Fruit fly (Drosophila melanogaster) whole organism, embryonic: ENCODE results near the gene HINT1.
A peak's percentile ranks its signal among the peaks of the same experiment; 100 is the strongest.

Experiments used
- Adf1 ChIP-seq: fragments of 200-800 bp; sonication (Bioruptor generic); IDR thresholded peaks from 2 replicates; pipeline ENCODE4 v1.3.6; 2022; ENCODE audit warnings: missing biosample characterization, missing genetic modification characterization
- Atf6 ChIP-seq: fragments of 200-800 bp; sonication (Bioruptor generic); IDR thresholded peaks from 2 replicates; pipeline ENCODE4 v1.3.6; 2022; ENCODE audit warnings: missing biosample characterization, missing genetic modification characterization
- BtbVII ChIP-seq: fragments of 200-800 bp; sonication (Bioruptor generic); optimal IDR thresholded peaks from 3 replicates; lab custom pipeline; 2017; ENCODE audit warnings: missing biosample characterization, mild to moderate bottlenecking, missing genetic modification characterization
- CG10209 ChIP-seq: fragments of 200-800 bp; sonication (Bioruptor generic); optimal IDR thresholded peaks from 3 replicates; lab custom pipeline; 2017; ENCODE audit warnings: missing biosample characterization, mild to moderate bottlenecking, missing genetic modification characterization, missing genetic modification reagents
- CG11695 ChIP-seq: fragments of 200-800 bp; sonication (Bioruptor generic); IDR thresholded peaks from 3 replicates; pipeline ENCODE4 v1.3.6; 2022; ENCODE audit warnings: missing biosample characterization, missing genetic modification characterization
- CG12659 ChIP-seq: fragments of 200-800 bp; sonication (Bioruptor generic); optimal IDR thresholded peaks from 3 replicates; lab custom pipeline; 2017; ENCODE audit warnings: mild to moderate bottlenecking, missing biosample characterization, missing genetic modification reagents, missing genetic modification characterization
- CG13296 ChIP-seq: fragments of 200-800 bp; sonication (Bioruptor generic); optimal IDR thresholded peaks from 3 replicates; lab custom pipeline; 2018; ENCODE audit warnings: missing biosample characterization, mild to moderate bottlenecking, missing genetic modification characterization
- CG15011 ChIP-seq: fragments of 200-800 bp; sonication (Bioruptor generic); optimal IDR thresholded peaks from 3 replicates; lab custom pipeline; 2018; ENCODE audit warnings: missing biosample characterization, mild to moderate bottlenecking, missing genetic modification characterization
- CG16779 ChIP-seq: fragments of 200-800 bp; sonication (Bioruptor generic); IDR thresholded peaks from 2 replicates; pipeline ENCODE4 v1.3.6; 2022; ENCODE audit warnings: missing biosample characterization, missing genetic modification characterization
- CG18599 ChIP-seq: fragments of 200-800 bp; sonication (Bioruptor generic); optimal IDR thresholded peaks from 3 replicates; lab custom pipeline; 2017; ENCODE audit warnings: missing biosample characterization, missing genetic modification characterization, mild to moderate bottlenecking, moderate library complexity, missing genetic modification reagents
- CG18619 ChIP-seq: fragments of 200-800 bp; sonication (Bioruptor generic); optimal IDR thresholded peaks from 3 replicates; lab custom pipeline; 2017; ENCODE audit warnings: missing biosample characterization, mild to moderate bottlenecking, missing genetic modification characterization
- CG2129 ChIP-seq: fragments of 200-800 bp; sonication (Bioruptor generic); IDR thresholded peaks from 2 replicates; pipeline ENCODE4 v1.3.6; 2022; ENCODE audit warnings: missing biosample characterization, missing genetic modification characterization; ENCODE audit not compliant: partially characterized antibody
- CG3163 ChIP-seq: fragments of 200-800 bp; sonication (Bioruptor generic); optimal IDR thresholded peaks from 3 replicates; lab custom pipeline; 2016; ENCODE audit warnings: missing biosample characterization, missing genetic modification characterization
- CG32772 ChIP-seq: fragments of 200-800 bp; sonication (Bioruptor generic); IDR thresholded peaks from 2 replicates; pipeline ENCODE4 v1.3.6; 2022; ENCODE audit warnings: missing biosample characterization, missing genetic modification characterization
- CG6813 ChIP-seq: fragments of 200-800 bp; sonication (Bioruptor generic); optimal IDR thresholded peaks from 2 replicates; lab custom pipeline; 2017; ENCODE audit warnings: missing biosample characterization, missing genetic modification characterization, mild to moderate bottlenecking, moderate library complexity, missing genetic modification reagents
- CG7372 ChIP-seq: fragments of 200-800 bp; sonication (Bioruptor generic); IDR thresholded peaks from 2 replicates; pipeline ENCODE4 v1.3.6; 2022; ENCODE audit warnings: missing biosample characterization, missing genetic modification characterization
- CG8290 ChIP-seq, 3 experiments: fragments of 200-800 bp; sonication (Bioruptor generic); optimal IDR thresholded peaks; 2 replicates each; lab custom pipeline; 2016 to 2019; ENCODE audit warnings: missing biosample characterization in 3 of 3, missing genetic modification characterization in 3 of 3, mild to moderate bottlenecking in 2 of 3, moderate library complexity in 1 of 3
- CG8924 ChIP-seq: fragments of 200-800 bp; optimal IDR thresholded peaks from 3 replicates; lab custom pipeline; 2019; ENCODE audit warnings: missing biosample characterization, mild to moderate bottlenecking, missing genetic modification characterization, moderate library complexity
- CG9797 ChIP-seq: fragments of 200-800 bp; sonication (Bioruptor generic); optimal IDR thresholded peaks from 3 replicates; lab custom pipeline; 2018; ENCODE audit warnings: missing biosample characterization, mild to moderate bottlenecking, missing genetic modification characterization
- CoRest ChIP-seq: fragments of 200-800 bp; sonication (Bioruptor generic); optimal IDR thresholded peaks from 3 replicates; lab custom pipeline; 2018; ENCODE audit warnings: missing biosample characterization, mild to moderate bottlenecking, missing genetic modification characterization, moderate library complexity
- Dbx ChIP-seq: fragments of 200-800 bp; sonication (Bioruptor generic); IDR thresholded peaks from 3 replicates; pipeline ENCODE4 v1.3.6; 2022; ENCODE audit warnings: missing biosample characterization, missing genetic modification characterization
- Gug ChIP-seq: fragments of 200-800 bp; sonication (Bioruptor generic); IDR thresholded peaks from 4 replicates; pipeline ENCODE4 v1.3.6; 2022; ENCODE audit warnings: missing biosample characterization, missing genetic modification characterization
- Hey ChIP-seq: fragments of 200-800 bp; sonication (Bioruptor generic); optimal IDR thresholded peaks from 3 replicates; lab custom pipeline; 2018; ENCODE audit warnings: missing biosample characterization, mild to moderate bottlenecking, missing genetic modification characterization
- Hmr ChIP-seq: fragments of 200-800 bp; sonication (Bioruptor generic); optimal IDR thresholded peaks from 3 replicates; lab custom pipeline; 2017; ENCODE audit warnings: mild to moderate bottlenecking, missing biosample characterization, missing genetic modification reagents, missing genetic modification characterization
- Hr51 ChIP-seq, 2 experiments: fragments of 200-800 bp; sonication (Bioruptor generic); optimal IDR thresholded peaks; 2 replicates in 1 of 2; 3 replicates in 1 of 2; lab custom pipeline; 2016 to 2018; ENCODE audit warnings: missing biosample characterization in 2 of 2, missing genetic modification characterization in 2 of 2, mild to moderate bottlenecking in 1 of 2, moderate library complexity in 1 of 2
- Lpt ChIP-seq: fragments of >200 bp; optimal IDR thresholded peaks from 2 replicates; lab custom pipeline; 2018; ENCODE audit warnings: missing biosample characterization, missing genetic modification characterization
- Myb ChIP-seq: fragments of 200-800 bp; sonication (Bioruptor generic); optimal IDR thresholded peaks from 2 replicates; lab custom pipeline; 2016; ENCODE audit warnings: missing biosample characterization, missing genetic modification characterization
- NK7.1 ChIP-seq: fragments of 200-800 bp; sonication (Bioruptor generic); optimal IDR thresholded peaks from 3 replicates; lab custom pipeline; 2016; ENCODE audit warnings: missing biosample characterization, missing genetic modification characterization
- PHDP ChIP-seq: fragments of 200-800 bp; sonication (Bioruptor generic); optimal IDR thresholded peaks from 3 replicates; lab custom pipeline; 2018; ENCODE audit warnings: missing biosample characterization, mild to moderate bottlenecking, missing genetic modification characterization, moderate library complexity
- Spps ChIP-seq: fragments of 200-800 bp; sonication (Bioruptor generic); optimal IDR thresholded peaks from 2 replicates; lab custom pipeline; 2018; ENCODE audit warnings: missing biosample characterization, mild to moderate bottlenecking, missing genetic modification characterization
- Ssrp ChIP-seq: fragments of 200-800 bp; sonication (Bioruptor generic); optimal IDR thresholded peaks from 2 replicates; lab custom pipeline; 2018; ENCODE audit warnings: missing biosample characterization, mild to moderate bottlenecking, missing genetic modification characterization, moderate library complexity
- TFAM ChIP-seq: fragments of 200-800 bp; sonication (Bioruptor generic); optimal IDR thresholded peaks from 2 replicates; lab custom pipeline; 2017; ENCODE audit warnings: missing biosample characterization, missing genetic modification characterization, inconsistent platforms
- Usf ChIP-seq: fragments of 200-800 bp; sonication (Bioruptor generic); optimal IDR thresholded peaks from 2 replicates; lab custom pipeline; 2017; ENCODE audit warnings: missing genotype, missing biosample characterization, missing genetic modification characterization
- chinmo ChIP-seq: fragments of 200-800 bp; sonication (Bioruptor generic); IDR thresholded peaks from 4 replicates; pipeline ENCODE4 v1.3.6; 2022; ENCODE audit warnings: missing biosample characterization, missing genetic modification characterization; ENCODE audit not compliant: partially characterized antibody
- crol ChIP-seq: fragments of 200-800 bp; sonication (Bioruptor generic); IDR thresholded peaks from 2 replicates; pipeline ENCODE4 v1.3.6; 2022; ENCODE audit warnings: missing biosample characterization, missing genetic modification characterization
- gfzf ChIP-seq: fragments of 200-800 bp; sonication (Bioruptor generic); optimal IDR thresholded peaks from 2 replicates; lab custom pipeline; 2016; ENCODE audit warnings: missing biosample characterization, mild to moderate bottlenecking, missing genetic modification characterization, moderate library complexity
- her ChIP-seq: fragments of 200-800 bp; sonication (Bioruptor generic); optimal IDR thresholded peaks from 2 replicates; lab custom pipeline; 2016; ENCODE audit warnings: missing biosample characterization, missing genetic modification characterization
- jumu ChIP-seq: fragments of 200-800 bp; sonication (Bioruptor generic); optimal IDR thresholded peaks from 3 replicates; lab custom pipeline; 2016; ENCODE audit warnings: missing biosample characterization, missing genetic modification characterization
- luna ChIP-seq: fragments of 200-800 bp; sonication (Bioruptor generic); optimal IDR thresholded peaks from 2 replicates; lab custom pipeline; 2016; ENCODE audit warnings: missing biosample characterization, missing genetic modification characterization
- p53 ChIP-seq: fragments of 200-800 bp; sonication (Bioruptor generic); optimal IDR thresholded peaks from 2 replicates; lab custom pipeline; 2016; ENCODE audit warnings: missing biosample characterization, missing genetic modification characterization
- prd ChIP-seq, 3 experiments: fragments of >200 bp in 2 of 3; fragments of 200-800 bp in 1 of 3; sonication (Bioruptor generic) in 1 of 3; optimal IDR thresholded peaks in 2 of 3; IDR thresholded peaks in 1 of 3; 2 replicates in 2 of 3; 3 replicates in 1 of 3; pipeline versions ENCODE4 v1.3.6 to Lab custom; 2017 to 2022; ENCODE audit warnings: missing biosample characterization in 1 of 3, missing genetic modification characterization in 1 of 3
- ranshi ChIP-seq: fragments of 200-800 bp; sonication (Bioruptor generic); IDR thresholded peaks from 2 replicates; pipeline ENCODE4 v1.3.6; 2022; ENCODE audit warnings: missing biosample characterization, missing genetic modification characterization
- row ChIP-seq: fragments of 200-800 bp; sonication (Bioruptor generic); IDR thresholded peaks from 3 replicates; pipeline ENCODE4 v1.3.6; 2022; ENCODE audit warnings: missing biosample characterization, missing genetic modification characterization
- run ChIP-seq: fragments of 200-800 bp; sonication (Bioruptor generic); optimal IDR thresholded peaks from 3 replicates; lab custom pipeline; 2018; ENCODE audit warnings: missing biosample characterization, mild to moderate bottlenecking, missing genetic modification characterization
- sd ChIP-seq: fragments of 200-800 bp; sonication (Bioruptor generic); optimal IDR thresholded peaks from 3 replicates; lab custom pipeline; 2018; ENCODE audit warnings: missing biosample characterization, mild to moderate bottlenecking, missing genetic modification characterization, moderate library complexity
- tgo ChIP-seq: fragments of 200-800 bp; sonication (Bioruptor generic); IDR thresholded peaks from 3 replicates; pipeline ENCODE4 v1.3.6; 2022; ENCODE audit warnings: missing biosample characterization, missing genetic modification characterization
- trh ChIP-seq: fragments of 200-800 bp; sonication (Bioruptor generic); optimal IDR thresholded peaks from 2 replicates; lab custom pipeline; 2016; ENCODE audit warnings: missing biosample characterization, missing genetic modification characterization
- unpg ChIP-seq: fragments of 200-800 bp; sonication (Bioruptor generic); optimal IDR thresholded peaks from 3 replicates; lab custom pipeline; 2018; ENCODE audit warnings: missing biosample characterization, mild to moderate bottlenecking, missing genetic modification characterization, moderate library complexity
- zen ChIP-seq: fragments of 200-800 bp; sonication (Bioruptor generic); optimal IDR thresholded peaks from 3 replicates; lab custom pipeline; 2018; ENCODE audit warnings: missing biosample characterization, mild to moderate bottlenecking, missing genetic modification characterization, moderate library complexity

The HINT1 gene

dm6 chr2L:2734215-2734614, 35.7 kb upstream of the HINT1 start (continued):
- TF ChIP-seq Spps (tag; lab: Kevin White, UChicago) (no peak), Hmr (GFP tag; lab: Kevin White, UChicago) (peak; percentile 67), CG15011 (GFP tag; lab: Kevin White, UChicago) (no peak), CG3163 (GFP tag; lab: Kevin White, UChicago) (no peak), CG6813 (GFP tag; lab: Kevin White, UChicago) (peak; percentile 2), NK7.1 (peak; percentile 12), CoRest (peak; percentile 56), CG7372 (GFP tag; lab: Robert Waterston, UW) (peak; percentile 14; the same call in 1 of the 2 replicates), CG8290 (GFP tag; optimal IDR thresholded peaks at IDR 0.05; lab: Kevin White, UChicago) (no peak), CG8290 (tag; optimal IDR thresholded peaks at IDR 0.05; lab: Kevin White, UChicago) (peak in 1 of 2 experiments; percentile 15), zen (tag; lab: Kevin White, UChicago) (no peak), p53 (GFP tag; lab: Kevin White, UChicago) (no peak), prd (optimal IDR thresholded peaks at IDR 0.05; lab: Kevin White, UChicago) (no peak), prd (GFP tag; IDR thresholded peaks at IDR 0.05; lab: Robert Waterston, UW) (peak; percentile 22; the same call in 1 of the 3 replicates), Hey (tag; lab: Kevin White, UChicago) (no peak), her (GFP tag; lab: Kevin White, UChicago) (no peak), chinmo (GFP tag; lab: Robert Waterston, UW) (no peak), ranshi (GFP tag; lab: Robert Waterston, UW) (peak; percentile 62; the same call in 1 of the 2 replicates), Ssrp (tag; lab: Kevin White, UChicago) (no peak), Gug (GFP tag; lab: Robert Waterston, UW) (peak; percentile 4; the same call in 1 of the 4 replicates), Dbx (GFP tag; lab: Robert Waterston, UW) (peak; percentile 70), row (GFP tag; lab: Robert Waterston, UW) (peak; percentile 68), trh (GFP tag; lab: Kevin White, UChicago) (no peak), unpg (GFP tag; lab: Kevin White, UChicago) (peak; percentile 45), Lpt (GFP tag; lab: Kevin White, UChicago) (no peak), CG18599 (peak; percentile 76), CG9797 (GFP tag; lab: Kevin White, UChicago) (no peak), CG16779 (GFP tag; lab: Robert Waterston, UW) (no peak), PHDP (tag; lab: Kevin White, UChicago) (peak; percentile 52), Adf1 (GFP tag; lab: Robert Waterston, UW) (no peak; the same call in 1 of the 2 replicates), run (no peak), crol (GFP tag; lab: Robert Waterston, UW) (peak; percentile 39), TFAM (GFP tag; lab: Kevin White, UChicago) (no peak), CG18619 (GFP tag; lab: Kevin White, UChicago) (peak; percentile 31), CG11695 (GFP tag; lab: Robert Waterston, UW) (peak; percentile 53; the same call in 1 of the 3 replicates), CG2129 (GFP tag; lab: Robert Waterston, UW) (no peak), Usf (GFP tag; lab: Kevin White, UChicago) (peak; percentile 43), CG13296 (peak; percentile 66), CG32772 (GFP tag; lab: Robert Waterston, UW) (no peak), Atf6 (peak; percentile 48; the same call in 1 of the 2 replicates), jumu (GFP tag; lab: Kevin White, UChicago) (no peak), sd (no peak), BtbVII (GFP tag; lab: Kevin White, UChicago) (peak; percentile 50), luna (GFP tag; lab: Kevin White, UChicago) (no peak), CG12659 (GFP tag; lab: Kevin White, UChicago) (peak; percentile 56), CG8924 (tag; lab: Kevin White, UChicago) (peak; percentile 23), tgo (GFP tag; lab: Robert Waterston, UW) (peak; percentile 22; the same call in 2 of the 3 replicates), Myb (GFP tag; lab: Kevin White, UChicago) (peak; percentile 34), CG10209 (GFP tag; lab: Kevin White, UChicago) (peak; percentile 50), gfzf (no peak), Hr51 (GFP tag; optimal IDR thresholded peaks at IDR 0.05; lab: Kevin White, UChicago) (peak; percentile 18 to 62)
